Worm (Caenorhabditis elegans): ENCODE results near the gene T24C4.3.

DNA sequence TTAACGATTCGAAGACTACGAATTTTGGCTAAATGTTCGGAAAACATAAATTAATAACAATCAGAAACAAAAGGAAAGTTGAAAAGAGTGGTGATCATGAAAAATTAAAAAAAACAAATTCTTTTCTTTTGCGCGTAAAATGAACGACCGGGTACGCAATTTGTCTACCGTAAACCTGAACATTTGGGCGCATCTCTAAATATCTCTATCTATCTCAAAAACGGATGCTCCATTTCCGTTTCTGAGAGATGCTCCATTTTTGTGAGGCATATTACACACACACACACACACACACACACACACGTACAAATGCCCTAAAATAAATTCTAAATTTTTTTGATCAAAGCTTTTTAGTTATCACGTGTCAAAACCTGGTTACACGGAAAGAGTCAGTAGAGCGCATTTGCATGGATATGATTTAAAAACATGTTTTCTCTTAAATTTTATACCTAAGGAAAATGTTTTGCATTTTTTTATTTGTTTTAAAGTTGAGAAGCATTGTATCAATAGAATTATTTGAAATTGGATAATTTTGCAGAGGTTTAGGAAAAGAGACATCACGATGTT, 16.8 kb upstream of the T24C4.3 start:
- TF ChIP-seq him-1 (tag; optimal IDR thresholded peaks at IDR 0.05) (no peak), dao-5 (tag; optimal IDR thresholded peaks at IDR 0.05) (no peak), W03F9.2 (tag; optimal IDR thresholded peaks at IDR 0.05) (no peak)

Measured in whole organism, L4/young adult.